Fruit fly (Drosophila melanogaster) whole organism, embryonic: ENCODE measurements around the gene CG31752.

Source experiments
- CG10147 ChIP-seq: fragments of 200-800 bp; sonication (Bioruptor generic); optimal IDR thresholded peaks from 2 replicates; lab custom pipeline; 2019; ENCODE audit warnings: missing biosample characterization, mild to moderate bottlenecking, missing genetic modification characterization, moderate library complexity
- CG10462 ChIP-seq: fragments of 200-800 bp; sonication (Bioruptor generic); optimal IDR thresholded peaks from 2 replicates; lab custom pipeline; 2016; ENCODE audit warnings: missing biosample characterization, missing genetic modification characterization
- CG10543 ChIP-seq: fragments of 200-800 bp; sonication (Bioruptor generic); optimal IDR thresholded peaks from 3 replicates; lab custom pipeline; 2017; ENCODE audit warnings: missing biosample characterization, mild to moderate bottlenecking, missing genetic modification characterization, moderate library complexity
- CG11247 ChIP-seq: fragments of 200-800 bp; sonication (Bioruptor generic); IDR thresholded peaks from 2 replicates; pipeline ENCODE4 v1.3.6; 2022; ENCODE audit warnings: missing biosample characterization, missing genetic modification characterization
- CG11696 ChIP-seq: fragments of 200-800 bp; sonication (Bioruptor generic); IDR thresholded peaks from 2 replicates; pipeline ENCODE4 v1.3.6; 2022; ENCODE audit warnings: missing biosample characterization, missing genetic modification characterization
- CG12391 ChIP-seq: fragments of 200-800 bp; sonication (Bioruptor generic); optimal IDR thresholded peaks from 3 replicates; lab custom pipeline; 2018; ENCODE audit warnings: missing biosample characterization, mild to moderate bottlenecking, missing genetic modification characterization, moderate library complexity
- CG13287 ChIP-seq: fragments of 200-800 bp; sonication (Bioruptor generic); IDR thresholded peaks from 2 replicates; pipeline ENCODE4 v1.3.6; 2022; ENCODE audit warnings: missing biosample characterization, missing genetic modification characterization; ENCODE audit not compliant: partially characterized antibody
- CG13296 ChIP-seq: fragments of 200-800 bp; sonication (Bioruptor generic); optimal IDR thresholded peaks from 3 replicates; lab custom pipeline; 2018; ENCODE audit warnings: missing biosample characterization, mild to moderate bottlenecking, missing genetic modification characterization
- CG14014 ChIP-seq: fragments of 200-800 bp; sonication (Bioruptor generic); IDR thresholded peaks from 2 replicates; pipeline ENCODE4 v1.3.6; 2022; ENCODE audit warnings: missing biosample characterization, missing genetic modification characterization
- CG14965 ChIP-seq: fragments of 200-800 bp; sonication (Bioruptor generic); optimal IDR thresholded peaks from 2 replicates; lab custom pipeline; 2016; ENCODE audit warnings: missing biosample characterization, missing genetic modification characterization, borderline replicate concordance
- CG15073 ChIP-seq: fragments of 200-800 bp; sonication (Bioruptor generic); optimal IDR thresholded peaks from 2 replicates; lab custom pipeline; 2016; ENCODE audit warnings: missing biosample characterization, missing genetic modification characterization
- CG1529 ChIP-seq: fragments of 200-800 bp; sonication (Bioruptor generic); optimal IDR thresholded peaks from 3 replicates; lab custom pipeline; 2018; ENCODE audit warnings: missing biosample characterization, missing genetic modification characterization
- CG17385 ChIP-seq: fragments of 200-800 bp; sonication (Bioruptor generic); optimal IDR thresholded peaks from 3 replicates; lab custom pipeline; 2018; ENCODE audit warnings: missing biosample characterization, mild to moderate bottlenecking, missing genetic modification characterization
- CG18476 ChIP-seq: fragments of 200-800 bp; sonication (Bioruptor generic); optimal IDR thresholded peaks from 2 replicates; lab custom pipeline; 2016; ENCODE audit warnings: missing biosample characterization, mild to moderate bottlenecking, missing genetic modification characterization
- CG18619 ChIP-seq: fragments of 200-800 bp; sonication (Bioruptor generic); optimal IDR thresholded peaks from 3 replicates; lab custom pipeline; 2017; ENCODE audit warnings: missing biosample characterization, mild to moderate bottlenecking, missing genetic modification characterization
- CG18764 ChIP-seq: fragments of 200-800 bp; sonication (Bioruptor generic); optimal IDR thresholded peaks from 3 replicates; lab custom pipeline; 2016; ENCODE audit warnings: missing biosample characterization, missing genetic modification characterization
- CG2678 ChIP-seq: fragments of 200-800 bp; sonication (Bioruptor generic); optimal IDR thresholded peaks from 3 replicates; lab custom pipeline; 2019; ENCODE audit warnings: missing biosample characterization, mild to moderate bottlenecking, missing genetic modification characterization, moderate library complexity
- CG34376 ChIP-seq: fragments of 200-800 bp; sonication (Bioruptor generic); optimal IDR thresholded peaks from 2 replicates; lab custom pipeline; 2018; ENCODE audit warnings: missing biosample characterization, mild to moderate bottlenecking, missing genetic modification characterization
- CG4328 ChIP-seq: fragments of 200-800 bp; sonication (Bioruptor generic); optimal IDR thresholded peaks from 3 replicates; lab custom pipeline; 2017; ENCODE audit warnings: missing biosample characterization, missing genetic modification reagents, missing genetic modification characterization
- CG4617 ChIP-seq: fragments of 200-800 bp; sonication (Bioruptor generic); optimal IDR thresholded peaks from 3 replicates; lab custom pipeline; 2016; ENCODE audit warnings: missing biosample characterization, missing genetic modification characterization, borderline replicate concordance
- CG6654 ChIP-seq: fragments of 200-800 bp; sonication (Bioruptor generic); optimal IDR thresholded peaks from 2 replicates; lab custom pipeline; 2017; ENCODE audit warnings: missing biosample characterization, mild to moderate bottlenecking, missing genetic modification characterization
- CG6689 ChIP-seq: fragments of 200-800 bp; sonication (Bioruptor generic); IDR thresholded peaks from 2 replicates; pipeline ENCODE4 v1.3.6; 2022; ENCODE audit warnings: missing biosample characterization, missing genetic modification characterization
- CG7987 ChIP-seq: fragments of 200-800 bp; sonication (Bioruptor generic); optimal IDR thresholded peaks from 2 replicates; lab custom pipeline; 2018; ENCODE audit warnings: missing biosample characterization, mild to moderate bottlenecking, missing genetic modification characterization, moderate library complexity
- E2f1 ChIP-seq: fragments of 200-800 bp; sonication (Bioruptor generic); IDR thresholded peaks from 2 replicates; pipeline ENCODE4 v1.3.6; 2022; ENCODE audit warnings: missing biosample characterization, missing genetic modification characterization
- E2f2 ChIP-seq: fragments of 200-800 bp; sonication (Bioruptor generic); IDR thresholded peaks from 2 replicates; pipeline ENCODE4 v1.3.6; 2022; ENCODE audit warnings: missing biosample characterization, missing genetic modification characterization
- ERR ChIP-seq: fragments of 200-800 bp; sonication (Bioruptor generic); optimal IDR thresholded peaks from 2 replicates; lab custom pipeline; 2016; ENCODE audit warnings: missing biosample characterization, missing genetic modification characterization
- Fer2 ChIP-seq: fragments of 200-800 bp; sonication (Bioruptor generic); optimal IDR thresholded peaks from 2 replicates; lab custom pipeline; 2018; ENCODE audit warnings: missing biosample characterization, mild to moderate bottlenecking, missing genetic modification characterization, moderate library complexity
- Gug ChIP-seq: fragments of 200-800 bp; sonication (Bioruptor generic); IDR thresholded peaks from 4 replicates; pipeline ENCODE4 v1.3.6; 2022; ENCODE audit warnings: missing biosample characterization, missing genetic modification characterization
- HHEX ChIP-seq: fragments of 200-800 bp; sonication (Bioruptor generic); optimal IDR thresholded peaks from 3 replicates; lab custom pipeline; 2017; ENCODE audit warnings: missing biosample characterization, mild to moderate bottlenecking, missing genetic modification characterization, missing genetic modification reagents
- HmgZ ChIP-seq: fragments of 200-800 bp; sonication (Bioruptor generic); optimal IDR thresholded peaks from 2 replicates; lab custom pipeline; 2018; ENCODE audit warnings: missing biosample characterization, mild to moderate bottlenecking, missing genetic modification characterization
- Jarid2 ChIP-seq: fragments of 200-800 bp; sonication (Bioruptor generic); optimal IDR thresholded peaks from 3 replicates; lab custom pipeline; 2017; ENCODE audit warnings: mild to moderate bottlenecking, missing biosample characterization, missing genetic modification reagents, missing genetic modification characterization
- MESR4 ChIP-seq: fragments of 200-800 bp; sonication (Bioruptor generic); optimal IDR thresholded peaks from 2 replicates; lab custom pipeline; 2018; ENCODE audit warnings: missing biosample characterization, mild to moderate bottlenecking, missing genetic modification characterization, moderate library complexity
- NC2α ChIP-seq: fragments of 200-800 bp; sonication (Bioruptor generic); optimal IDR thresholded peaks from 2 replicates; lab custom pipeline; 2016; ENCODE audit warnings: missing biosample characterization, missing genetic modification characterization
- Rx ChIP-seq: fragments of 200-800 bp; sonication (Bioruptor generic); IDR thresholded peaks from 2 replicates; pipeline ENCODE4 v1.3.6; 2022; ENCODE audit warnings: missing biosample characterization, missing genetic modification characterization
- Taf1 ChIP-seq: fragments of 200-800 bp; sonication (Bioruptor generic); IDR thresholded peaks from 2 replicates; pipeline ENCODE4 v1.3.6; 2022; ENCODE audit warnings: missing biosample characterization, missing genetic modification characterization
- chinmo ChIP-seq: fragments of 200-800 bp; sonication (Bioruptor generic); IDR thresholded peaks from 4 replicates; pipeline ENCODE4 v1.3.6; 2022; ENCODE audit warnings: missing biosample characterization, missing genetic modification characterization; ENCODE audit not compliant: partially characterized antibody
- chn ChIP-seq: fragments of 200-800 bp; sonication (Bioruptor generic); optimal IDR thresholded peaks from 2 replicates; lab custom pipeline; 2016; ENCODE audit warnings: missing biosample characterization, missing genetic modification characterization
- fd96Cb ChIP-seq: fragments of 200-800 bp; sonication (Bioruptor generic); optimal IDR thresholded peaks from 2 replicates; lab custom pipeline; 2018; ENCODE audit warnings: missing biosample characterization, mild to moderate bottlenecking, missing genetic modification characterization, moderate library complexity
- fu2 ChIP-seq: fragments of 200-800 bp; sonication (Bioruptor generic); optimal IDR thresholded peaks from 2 replicates; lab custom pipeline; 2016; ENCODE audit warnings: missing biosample characterization, missing genetic modification characterization
- hb ChIP-seq: fragments of 200-800 bp; sonication (Bioruptor generic); IDR thresholded peaks from 3 replicates; pipeline ENCODE4 v1.3.6; 2022; ENCODE audit warnings: missing biosample characterization, missing genetic modification characterization; ENCODE audit not compliant: partially characterized antibody
- luna ChIP-seq: fragments of 200-800 bp; sonication (Bioruptor generic); optimal IDR thresholded peaks from 2 replicates; lab custom pipeline; 2016; ENCODE audit warnings: missing biosample characterization, missing genetic modification characterization
- nerfin-1 ChIP-seq: fragments of 200-800 bp; sonication (Bioruptor generic); optimal IDR thresholded peaks from 3 replicates; lab custom pipeline; 2019; ENCODE audit warnings: missing biosample characterization, mild to moderate bottlenecking, missing genetic modification characterization, moderate library complexity
- p53 ChIP-seq: fragments of 200-800 bp; sonication (Bioruptor generic); optimal IDR thresholded peaks from 2 replicates; lab custom pipeline; 2016; ENCODE audit warnings: missing biosample characterization, missing genetic modification characterization
- slp2 ChIP-seq: fragments of 200-800 bp; sonication (Bioruptor generic); optimal IDR thresholded peaks from 2 replicates; lab custom pipeline; 2016; ENCODE audit warnings: missing biosample characterization, missing genetic modification characterization
- tgo ChIP-seq: fragments of 200-800 bp; sonication (Bioruptor generic); IDR thresholded peaks from 3 replicates; pipeline ENCODE4 v1.3.6; 2022; ENCODE audit warnings: missing biosample characterization, missing genetic modification characterization
- tna ChIP-seq: fragments of 200-800 bp; sonication (Bioruptor generic); IDR thresholded peaks from 2 replicates; pipeline ENCODE4 v1.3.6; 2022; ENCODE audit warnings: missing biosample characterization, missing genetic modification characterization; ENCODE audit not compliant: partially characterized antibody
- tx ChIP-seq: fragments of 200-800 bp; sonication (Bioruptor generic); optimal IDR thresholded peaks from 2 replicates; lab custom pipeline; 2016; ENCODE audit warnings: missing biosample characterization, missing genetic modification characterization
- vnd ChIP-seq: fragments of 200-800 bp; sonication (Bioruptor generic); IDR thresholded peaks from 3 replicates; pipeline ENCODE4 v1.3.6; 2022; ENCODE audit warnings: missing biosample characterization, missing genetic modification characterization; ENCODE audit not compliant: partially characterized antibody
- zfh1 ChIP-seq: fragments of 200-800 bp; sonication (Bioruptor generic); IDR thresholded peaks from 3 replicates; pipeline ENCODE4 v1.3.6; 2022; ENCODE audit warnings: missing biosample characterization, missing genetic modification characterization

Gene CG31752

dm6 chr2L:18823243-18823803 lies 17.8 kb downstream of the CG31752 start, which contains the start of gene Ugt36D1 (continued):
- peak; percentile 36; the same call in 1 of the 2 replicates for TF ChIP-seq E2f1 (GFP tag; lab: Robert Waterston, UW)
- no peak for TF ChIP-seq CG2678
- TF ChIP-seq chn (GFP tag; lab: Kevin White, UChicago), result no peak
- peak; percentile 2 for TF ChIP-seq p53 (GFP tag; lab: Kevin White, UChicago)
- TF ChIP-seq Gug (GFP tag; lab: Robert Waterston, UW), result no peak
- TF ChIP-seq CG4617 (GFP tag; lab: Kevin White, UChicago), result no peak
- TF ChIP-seq CG10543 (GFP tag; lab: Kevin White, UChicago), result peak; percentile 17
- TF ChIP-seq CG11247 (GFP tag; lab: Robert Waterston, UW), result no peak
- no peak for TF ChIP-seq nerfin-1 (tag; lab: Kevin White, UChicago)
- no peak for TF ChIP-seq tx (GFP tag; lab: Kevin White, UChicago)
- no peak for TF ChIP-seq luna (GFP tag; lab: Kevin White, UChicago)
- peak; percentile 83 for TF ChIP-seq Jarid2 (GFP tag; lab: Kevin White, UChicago)
- peak; percentile 6 for TF ChIP-seq HmgZ (tag; lab: Kevin White, UChicago)
- TF ChIP-seq CG12391 (tag; lab: Kevin White, UChicago), result no peak
- 0 out of 2 replicates have a peak, but pooled peaks have one; percentile 23 for TF ChIP-seq CG14014
- no peak for TF ChIP-seq tna
- TF ChIP-seq vnd (GFP tag; lab: Robert Waterston, UW), result no peak
- TF ChIP-seq CG18476 (GFP tag; lab: Kevin White, UChicago), result no peak
- peak; percentile 21 for TF ChIP-seq CG13296 (GFP tag; lab: Kevin White, UChicago)
- TF ChIP-seq chinmo (GFP tag; lab: Robert Waterston, UW), result peak; percentile 81; the same call in 2 of the 4 replicates
- TF ChIP-seq NC2α (GFP tag; lab: Kevin White, UChicago), result no peak
- TF ChIP-seq CG10462 (GFP tag; lab: Kevin White, UChicago), result no peak
- peak; percentile 31 for TF ChIP-seq CG7987 (GFP tag; lab: Kevin White, UChicago)
- peak; percentile 43; the same call in 1 of the 2 replicates for TF ChIP-seq CG13287 (GFP tag; lab: Robert Waterston, UW)
- TF ChIP-seq ERR, result no peak
- TF ChIP-seq HHEX (GFP tag; lab: Kevin White, UChicago), result no peak
- TF ChIP-seq CG18619 (GFP tag; lab: Kevin White, UChicago), result no peak

- TF ChIP-seq hb (GFP tag; lab: Robert Waterston, UW), result no peak
- no peak for TF ChIP-seq HmgZ (tag; lab: Kevin White, UChicago)
- no peak for TF ChIP-seq CG10147
- no peak for TF ChIP-seq fu2
- no peak for TF ChIP-seq tgo
- TF ChIP-seq CG1529 (GFP tag; lab: Kevin White, UChicago), result peak; percentile 66
- no peak for TF ChIP-seq CG14965
- TF ChIP-seq CG6689, result no peak
- peak; percentile 56 for TF ChIP-seq CG18764 (GFP tag; lab: Kevin White, UChicago)
- TF ChIP-seq Rx (GFP tag; lab: Robert Waterston, UW), result no peak
- no peak for TF ChIP-seq slp2 (GFP tag; lab: Kevin White, UChicago)
- no peak for TF ChIP-seq CG15073 (GFP tag; lab: Kevin White, UChicago)
- peak; percentile 59 for TF ChIP-seq CG4328 (GFP tag; lab: Kevin White, UChicago)
- TF ChIP-seq Taf1 (GFP tag; lab: Robert Waterston, UW), result no peak
- no peak for TF ChIP-seq CG34376 (GFP tag; lab: Kevin White, UChicago)
- TF ChIP-seq CG17385 (GFP tag; lab: Kevin White, UChicago), result peak; percentile 22
- no peak for TF ChIP-seq E2f2 (GFP tag; lab: Robert Waterston, UW)
- no peak for TF ChIP-seq CG6654 (GFP tag; lab: Kevin White, UChicago)
- TF ChIP-seq CG11696 (GFP tag; lab: Robert Waterston, UW), result no peak
- no peak for TF ChIP-seq MESR4 (GFP tag; lab: Kevin White, UChicago)
- peak; percentile 72; the same call in 2 of the 3 replicates for TF ChIP-seq zfh1 (GFP tag; lab: Robert Waterston, UW)
- TF ChIP-seq fd96Cb (tag; lab: Kevin White, UChicago), result no peak
- TF ChIP-seq Fer2 (tag; lab: Kevin White, UChicago), result peak; percentile 39
- TF ChIP-seq CG13296 (GFP tag; lab: Kevin White, UChicago), result peak; percentile 2
Measured at dm6 chr2L:18822805-18823204, 18.3 kb downstream of the CG31752 start.
